In genomic region chr3L:22262797-22263423, dm6 we compare ENCODE assay signal across 3 fruit fly cellular contexts.
TF ChIP-seq lines count a peak whose summit lies in the region.

Gene Rich (minus strand): TSS chr3L:22262921.
Gene Ddx1 (plus strand): TSS chr3L:22263369.

TF ChIP-seq in whole organism, adult, 20 proteins besides CTCF, POLR2A, EP300 and RAD21 (continued from another document):
- no peak for TF ChIP-seq cic (GFP tag; optimal IDR thresholded peaks at IDR 0.05; lab: Kevin White, UChicago)

TF ChIP-seq in whole organism, embryonic, 481 proteins besides CTCF, POLR2A, EP300 and RAD21 (continued from another document and continues in another):
- no peak for TF ChIP-seq mirr (GFP tag; optimal IDR thresholded peaks at IDR 0.05; lab: Kevin White, UChicago)
- TF ChIP-seq ac (GFP tag; optimal IDR thresholded peaks at IDR 0.05; lab: Kevin White, UChicago) = no peak
- TF ChIP-seq MESR4 (GFP tag; optimal IDR thresholded peaks at IDR 0.05; lab: Kevin White, UChicago) = peak; percentile 60
- TF ChIP-seq CoRest (tag; optimal IDR thresholded peaks at IDR 0.05; lab: Kevin White, UChicago) = peak; percentile 73
- no peak for TF ChIP-seq CG17328 (GFP tag; IDR thresholded peaks at IDR 0.05; lab: Robert Waterston, UW)
- TF ChIP-seq CG1233 (GFP tag; optimal IDR thresholded peaks at IDR 0.05; lab: Kevin White, UChicago) = peak; percentile 49
- peak; percentile 8 for TF ChIP-seq Dip3 (GFP tag; optimal IDR thresholded peaks at IDR 0.05; lab: Kevin White, UChicago)
- TF ChIP-seq CG6175 (GFP tag; IDR thresholded peaks at IDR 0.05; lab: Robert Waterston, UW) = no peak
- peak; percentile 54 for TF ChIP-seq CG12942 (GFP tag; optimal IDR thresholded peaks at IDR 0.05; lab: Kevin White, UChicago)
- peak in 1 of 2 experiments; percentile 81 for TF ChIP-seq tll (GFP tag; optimal IDR thresholded peaks at IDR 0.05; lab: Kevin White, UChicago)
- peak; percentile 64 for TF ChIP-seq slbo (GFP tag; IDR thresholded peaks at IDR 0.05; lab: Robert Waterston, UW)
- TF ChIP-seq CG11695 (GFP tag; IDR thresholded peaks at IDR 0.05; lab: Robert Waterston, UW) = no peak
- TF ChIP-seq Fer1 (GFP tag; optimal IDR thresholded peaks at IDR 0.05; lab: Kevin White, UChicago) = no peak
- no peak for TF ChIP-seq Asciz (GFP tag; optimal IDR thresholded peaks at IDR 0.05; lab: Kevin White, UChicago)
- TF ChIP-seq seq (GFP tag; IDR thresholded peaks at IDR 0.05; lab: Robert Waterston, UW) = no peak
- no peak for TF ChIP-seq CG11398 (GFP tag; optimal IDR thresholded peaks at IDR 0.05; lab: Kevin White, UChicago)
- TF ChIP-seq Mrtf (GFP tag; IDR thresholded peaks at IDR 0.05; lab: Robert Waterston, UW) = no peak
- TF ChIP-seq jigr1 (GFP tag; IDR thresholded peaks at IDR 0.05; lab: Robert Waterston, UW) = no peak
- peak; percentile 43 for TF ChIP-seq CG9817 (tag; optimal IDR thresholded peaks at IDR 0.05; lab: Kevin White, UChicago)
- TF ChIP-seq ab (GFP tag; optimal IDR thresholded peaks at IDR 0.05; lab: Kevin White, UChicago) = no peak
- no peak for TF ChIP-seq zen (tag; optimal IDR thresholded peaks at IDR 0.05; lab: Kevin White, UChicago)
- no peak for TF ChIP-seq Nf-YA (GFP tag; IDR thresholded peaks at IDR 0.05; lab: Robert Waterston, UW)
- no peak for TF ChIP-seq Bgb (GFP tag; IDR thresholded peaks at IDR 0.05; lab: Robert Waterston, UW; ENCODE audit: partially characterized antibody)
- no peak for TF ChIP-seq CG8359 (GFP tag; optimal IDR thresholded peaks at IDR 0.05; lab: Kevin White, UChicago; ENCODE audit: borderline replicate concordance)
- no peak for TF ChIP-seq HLH4C (GFP tag; IDR thresholded peaks at IDR 0.05; lab: Robert Waterston, UW; ENCODE audit: partially characterized antibody)
- TF ChIP-seq pan (optimal IDR thresholded peaks at IDR 0.05; lab: Kevin White, UChicago) = no peak
- TF ChIP-seq pan (GFP tag; optimal IDR thresholded peaks at IDR 0.05 in 1 of 2, IDR thresholded peaks at IDR 0.05 in 1 of 2) = peak in 1 of 2 experiments; percentile 9
- TF ChIP-seq CG10209 (GFP tag; optimal IDR thresholded peaks at IDR 0.05; lab: Kevin White, UChicago) = peak; percentile 54
- no peak for TF ChIP-seq gce (GFP tag; IDR thresholded peaks at IDR 0.05; lab: Robert Waterston, UW)
- TF ChIP-seq shn (GFP tag; optimal IDR thresholded peaks at IDR 0.05; lab: Kevin White, UChicago) = peak; percentile 43
- TF ChIP-seq CG4282 (GFP tag; optimal IDR thresholded peaks at IDR 0.05; lab: Kevin White, UChicago) = no peak
- no peak for TF ChIP-seq pnt (GFP tag; optimal IDR thresholded peaks at IDR 0.05; lab: Kevin White, UChicago)
- TF ChIP-seq CG9215 (GFP tag; IDR thresholded peaks at IDR 0.05; lab: Robert Waterston, UW) = no peak; the same call in 1 of the 2 replicates
- TF ChIP-seq tap (tag; optimal IDR thresholded peaks at IDR 0.05; lab: Kevin White, UChicago) = no peak
- peak; percentile 18 for TF ChIP-seq twi (tag; optimal IDR thresholded peaks at IDR 0.05; lab: Kevin White, UChicago)
- no peak for TF ChIP-seq HLH3B (GFP tag; IDR thresholded peaks at IDR 0.05; lab: Robert Waterston, UW)
- TF ChIP-seq CG13775 (GFP tag; optimal IDR thresholded peaks at IDR 0.05; lab: Kevin White, UChicago) = peak; percentile 61
- TF ChIP-seq fd3F (GFP tag; optimal IDR thresholded peaks at IDR 0.05; lab: Kevin White, UChicago) = peak; percentile 20
- TF ChIP-seq prd (optimal IDR thresholded peaks at IDR 0.05; lab: Kevin White, UChicago) = no peak
- TF ChIP-seq prd (GFP tag; IDR thresholded peaks at IDR 0.05; lab: Robert Waterston, UW) = peak; percentile 55
- no peak for TF ChIP-seq ara (GFP tag; IDR thresholded peaks at IDR 0.05; lab: Robert Waterston, UW)
- no peak for TF ChIP-seq scrt (GFP tag; optimal IDR thresholded peaks at IDR 0.05; lab: Kevin White, UChicago)
- no peak for TF ChIP-seq CG10565 (GFP tag; optimal IDR thresholded peaks at IDR 0.05; lab: Kevin White, UChicago)
- TF ChIP-seq CG2202 (tag; optimal IDR thresholded peaks at IDR 0.05; lab: Kevin White, UChicago) = no peak
- TF ChIP-seq Dp (GFP tag; optimal IDR thresholded peaks at IDR 0.05; lab: Kevin White, UChicago) = peak; percentile 18
- no peak for TF ChIP-seq CG3726 (GFP tag; IDR thresholded peaks at IDR 0.05; lab: Robert Waterston, UW)
- peak; percentile 45 for TF ChIP-seq lab (GFP tag; optimal IDR thresholded peaks at IDR 0.05; lab: Kevin White, UChicago)
- peak; percentile 7 for TF ChIP-seq CG15696 (tag; optimal IDR thresholded peaks at IDR 0.05; lab: Kevin White, UChicago)
- peak; percentile 43 for TF ChIP-seq CG30020 (tag; optimal IDR thresholded peaks at IDR 0.05; lab: Kevin White, UChicago)
- peak; percentile 33 for TF ChIP-seq Side (GFP tag; optimal IDR thresholded peaks at IDR 0.05; lab: Kevin White, UChicago)
- no peak for TF ChIP-seq Optix (GFP tag; IDR thresholded peaks at IDR 0.05; lab: Robert Waterston, UW)
- no peak for TF ChIP-seq grn (GFP tag; optimal IDR thresholded peaks at IDR 0.05; lab: Kevin White, UChicago)
- TF ChIP-seq Vsx1 (GFP tag; optimal IDR thresholded peaks at IDR 0.05; lab: Kevin White, UChicago) = no peak
- TF ChIP-seq trem (tag; optimal IDR thresholded peaks at IDR 0.05; lab: Kevin White, UChicago) = peak; percentile 2
- TF ChIP-seq CG3065 (GFP tag; optimal IDR thresholded peaks at IDR 0.05; lab: Kevin White, UChicago) = peak; percentile 35
- TF ChIP-seq Ets97D (GFP tag; optimal IDR thresholded peaks at IDR 0.05; lab: Kevin White, UChicago) = peak; percentile 19
- no peak for TF ChIP-seq CG7357 (GFP tag; IDR thresholded peaks at IDR 0.05; lab: Robert Waterston, UW)
- TF ChIP-seq unc-4 (GFP tag; IDR thresholded peaks at IDR 0.05; lab: Robert Waterston, UW; ENCODE audit: partially characterized antibody) = no peak
- TF ChIP-seq CG17612 (GFP tag; IDR thresholded peaks at IDR 0.05; lab: Robert Waterston, UW) = no peak
- peak; percentile 40 for TF ChIP-seq CG13296 (GFP tag; optimal IDR thresholded peaks at IDR 0.05; lab: Kevin White, UChicago)
- peak; percentile 1 for TF ChIP-seq B-H2 (GFP tag; optimal IDR thresholded peaks at IDR 0.05; lab: Kevin White, UChicago)
- no peak for TF ChIP-seq CG12236 (GFP tag; optimal IDR thresholded peaks at IDR 0.05; lab: Kevin White, UChicago)
- peak; percentile 65 for TF ChIP-seq HmgZ (tag; optimal IDR thresholded peaks at IDR 0.05; lab: Kevin White, UChicago)
- no peak for TF ChIP-seq ssp (GFP tag; IDR thresholded peaks at IDR 0.05; lab: Robert Waterston, UW)
- TF ChIP-seq nerfin-2 (GFP tag; IDR thresholded peaks at IDR 0.05; lab: Robert Waterston, UW; ENCODE audit: partially characterized antibody) = no peak
- TF ChIP-seq Antp (GFP tag; optimal IDR thresholded peaks at IDR 0.05; lab: Kevin White, UChicago) = peak; percentile 36
- TF ChIP-seq CG18599 (GFP tag; optimal IDR thresholded peaks at IDR 0.05; lab: Kevin White, UChicago) = peak; percentile 36

TF ChIP-seq in whole organism, prepupa, 60 proteins besides CTCF, POLR2A, EP300 and RAD21 (continued from another document):
- peak; percentile 35 for TF ChIP-seq CG3032 (tag; optimal IDR thresholded peaks at IDR 0.05; lab: Kevin White, UChicago)
- peak; percentile 84 for TF ChIP-seq svp (GFP tag; lab: Kevin White, UChicago)
- TF ChIP-seq Sox15 (GFP tag; optimal IDR thresholded peaks at IDR 0.05; lab: Kevin White, UChicago) = peak; percentile 37
- no peak for TF ChIP-seq CG6163 (GFP tag; IDR thresholded peaks at IDR 0.05; lab: Robert Waterston, UW)
- TF ChIP-seq CG6854 (GFP tag; optimal IDR thresholded peaks at IDR 0.05; lab: Kevin White, UChicago) = no peak
- no peak for TF ChIP-seq CG1621 (tag; optimal IDR thresholded peaks at IDR 0.05; lab: Kevin White, UChicago)
- TF ChIP-seq Eip75B (GFP tag; optimal IDR thresholded peaks at IDR 0.05; lab: Kevin White, UChicago) = peak; percentile 50
- TF ChIP-seq Sox14 (GFP tag; optimal IDR thresholded peaks at IDR 0.05; lab: Kevin White, UChicago) = peak; percentile 41
- TF ChIP-seq cyc (GFP tag; optimal IDR thresholded peaks at IDR 0.05; lab: Kevin White, UChicago) = peak; percentile 56
- TF ChIP-seq Sox102F (GFP tag; optimal IDR thresholded peaks at IDR 0.05; lab: Kevin White, UChicago) = peak; percentile 33
- TF ChIP-seq Hr39 (GFP tag; optimal IDR thresholded peaks at IDR 0.05; lab: Kevin White, UChicago) = peak; percentile 37
- peak; percentile 32 for TF ChIP-seq CG11902 (GFP tag; optimal IDR thresholded peaks at IDR 0.05; lab: Kevin White, UChicago)
- no peak for TF ChIP-seq Blimp-1 (GFP tag; optimal IDR thresholded peaks at IDR 0.05; lab: Kevin White, UChicago)
- peak in 1 of 2 experiments; percentile 41 for TF ChIP-seq ss (GFP tag; optimal IDR thresholded peaks at IDR 0.05; lab: Kevin White, UChicago)
- TF ChIP-seq lz (GFP tag; optimal IDR thresholded peaks at IDR 0.05; lab: Kevin White, UChicago) = peak; percentile 53
- peak; percentile 11 for TF ChIP-seq CG34406 (GFP tag; optimal IDR thresholded peaks at IDR 0.05; lab: Kevin White, UChicago)
- TF ChIP-seq Met (GFP tag; optimal IDR thresholded peaks at IDR 0.05; lab: Kevin White, UChicago) = peak; percentile 58
- peak; percentile 30 for TF ChIP-seq Ets96B (tag; optimal IDR thresholded peaks at IDR 0.05; lab: Kevin White, UChicago)
- TF ChIP-seq topi (GFP tag; optimal IDR thresholded peaks at IDR 0.05; lab: Kevin White, UChicago) = peak; percentile 50
- TF ChIP-seq CG16779 (tag; optimal IDR thresholded peaks at IDR 0.05; lab: Kevin White, UChicago) = no peak
